Worm (Caenorhabditis elegans): ENCODE data around the gene tmem-131.

Gene tmem-131

ce11 chrIII:4951210-4951609 lies 46.8 kb downstream of the tmem-131 start:
- no peak for TF ChIP-seq nfya-1 (tag; optimal IDR thresholded peaks at IDR 0.05; ENCODE audit: borderline replicate concordance, insufficient read depth)
- TF ChIP-seq unc-62 (GFP tag; optimal IDR thresholded peaks at IDR 0.05) = no peak
- peak; percentile 69; the same call in 1 of the 2 replicates for TF ChIP-seq egrh-3 (GFP tag; IDR thresholded peaks at IDR 0.05)
- TF ChIP-seq rec-8 (tag; optimal IDR thresholded peaks at IDR 0.05) = no peak
- TF ChIP-seq zfh-2 (GFP tag; conservative IDR thresholded peaks at IDR 0.05) = peak; percentile 91
- TF ChIP-seq nhr-120 (GFP tag; IDR thresholded peaks at IDR 0.05) = no peak

ce11 chrIII:4950345-4950744 lies 47.6 kb downstream of the tmem-131 start:
- no peak for TF ChIP-seq cebp-1 (GFP tag; IDR thresholded peaks at IDR 0.05)
- peak; percentile 37 for TF ChIP-seq cebp-1 (tag; optimal IDR thresholded peaks at IDR 0.05)
- TF ChIP-seq F37B4.10 (GFP tag; IDR thresholded peaks at IDR 0.05) = no peak
- TF ChIP-seq zfh-2 (GFP tag; conservative IDR thresholded peaks at IDR 0.05) = peak; percentile 88
- TF ChIP-seq F23B12.7 (tag; optimal IDR thresholded peaks at IDR 0.05; ENCODE audit: insufficient read depth) = peak; percentile 13
- peak; percentile 13 for TF ChIP-seq attf-5 (GFP tag; optimal IDR thresholded peaks at IDR 0.05)
- 0 out of 2 replicates have a peak, but pooled peaks have one; percentile 63 for TF ChIP-seq K11D2.4 (GFP tag; IDR thresholded peaks at IDR 0.05)
- no peak for TF ChIP-seq F33H1.4 (GFP tag; IDR thresholded peaks at IDR 0.05)
- TF ChIP-seq K12H6.12 (tag; optimal IDR thresholded peaks at IDR 0.05) = peak; percentile 29

- no peak for TF ChIP-seq him-1 (tag; optimal IDR thresholded peaks at IDR 0.05)
- peak; percentile 25; the same call in 1 of the 2 replicates for TF ChIP-seq D2030.7 (GFP tag; IDR thresholded peaks at IDR 0.05)
- TF ChIP-seq lir-1 (GFP tag; conservative IDR thresholded peaks at IDR 0.05) = no peak
- TF ChIP-seq hmg-1.2 (GFP tag; IDR thresholded peaks at IDR 0.05) = peak; percentile 52; the same call in 1 of the 2 replicates
- no peak for TF ChIP-seq ekl-4 (GFP tag; IDR thresholded peaks at IDR 0.05)
- peak; percentile 63; the same call in 1 of the 2 replicates for TF ChIP-seq egrh-3 (GFP tag; IDR thresholded peaks at IDR 0.05)
- TF ChIP-seq zfh-2 (GFP tag; conservative IDR thresholded peaks at IDR 0.05) = peak; percentile 90
- no peak for TF ChIP-seq gei-17 (GFP tag; optimal IDR thresholded peaks at IDR 0.05)
- TF ChIP-seq efl-1 (GFP tag; optimal IDR thresholded peaks at IDR 0.05) = peak; percentile 48
- no peak for TF ChIP-seq snpc-3.4 (tag; optimal IDR thresholded peaks at IDR 0.05)
- peak; percentile 50; the same call in 1 of the 2 replicates for TF ChIP-seq madf-6 (GFP tag; IDR thresholded peaks at IDR 0.05)
Measured at ce11 chrIII:4948631-4949030, 49.3 kb downstream of the tmem-131 start.

ce11 chrIII:4947352-4947751 lies 50.6 kb downstream of the tmem-131 start:
- TF ChIP-seq him-1 (tag; optimal IDR thresholded peaks at IDR 0.05) (peak; percentile 5), T26A5.8 (tag; optimal IDR thresholded peaks at IDR 0.05) (no peak), hsf-1 (GFP tag; IDR thresholded peaks at IDR 0.05) (no peak), ZK185.1 (tag; optimal IDR thresholded peaks at IDR 0.05; ENCODE audit: poor library complexity, severe bottlenecking) (no peak), F10E7.11 (tag; optimal IDR thresholded peaks at IDR 0.05) (no peak), egl-44 (GFP tag; IDR thresholded peaks at IDR 0.05) (no peak), ztf-28 (GFP tag; IDR thresholded peaks at IDR 0.05) (0 out of 2 replicates have a peak, but pooled peaks have one; percentile 21), lin-26 (GFP tag; IDR thresholded peaks at IDR 0.05) (peak; percentile 48; the same call in 1 of the 2 replicates), chd-7 (tag; optimal IDR thresholded peaks at IDR 0.05) (peak; percentile 56), pbrm-1 (GFP tag; IDR thresholded peaks at IDR 0.05) (0 out of 2 replicates have a peak, but pooled peaks have one; percentile 35), egrh-3 (GFP tag; IDR thresholded peaks at IDR 0.05) (peak; percentile 71), madf-3 (GFP tag; IDR thresholded peaks at IDR 0.05) (no peak), B0035.1 (tag; optimal IDR thresholded peaks at IDR 0.05) (no peak), C06A6.2 (GFP tag; conservative IDR thresholded peaks at IDR 0.05) (no peak), ztf-25 (GFP tag; IDR thresholded peaks at IDR 0.05) (no peak), ztf-6 (GFP tag; IDR thresholded peaks at IDR 0.05) (peak; percentile 11; the same call in 1 of the 2 replicates), F33H1.4 (GFP tag; IDR thresholded peaks at IDR 0.05) (0 out of 2 replicates have a peak, but pooled peaks have one; percentile 8), ceh-100 (GFP tag; IDR thresholded peaks at IDR 0.05) (peak; percentile 50), sptf-2 (GFP tag; optimal IDR thresholded peaks at IDR 0.05) (no peak), zfh-2 (GFP tag; conservative IDR thresholded peaks at IDR 0.05) (peak; percentile 87), fkh-3 (tag; optimal IDR thresholded peaks at IDR 0.05) (peak; percentile 20), C17E4.6 (GFP tag; IDR thresholded peaks at IDR 0.05) (0 out of 2 replicates have a peak, but pooled peaks have one; percentile 20), F57C9.4 (tag; optimal IDR thresholded peaks at IDR 0.05) (no peak), let-607 (tag; optimal IDR thresholded peaks at IDR 0.05) (no peak)
